Worm (Caenorhabditis elegans): Measurements from ENCODE around the gene T23G7.3.

DNA sequence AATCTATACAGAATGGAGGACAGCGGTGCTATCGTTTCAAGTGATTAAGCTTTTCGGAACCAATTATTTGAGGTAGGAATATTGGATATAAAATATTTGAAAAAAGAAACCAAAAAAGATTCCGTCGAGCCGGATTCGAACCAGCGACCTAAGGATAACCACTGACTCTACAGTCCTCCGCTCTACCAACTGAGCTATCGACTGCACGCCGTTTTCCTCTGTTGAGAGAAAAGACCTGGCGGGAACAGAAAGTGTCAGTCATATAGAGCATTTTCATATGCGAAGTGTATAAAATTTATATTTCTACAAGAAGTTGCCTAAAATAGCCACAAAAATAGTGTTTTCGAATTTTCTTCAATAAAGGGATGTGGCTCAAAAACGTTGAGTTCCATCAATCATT lies 44.1 kb upstream of the T23G7.3 start:
- TF ChIP-seq him-1 (tag; optimal IDR thresholded peaks at IDR 0.05), result no peak
- no peak for TF ChIP-seq dao-5 (tag; optimal IDR thresholded peaks at IDR 0.05)

All from whole organism, L4/young adult.